Worm (Caenorhabditis elegans): ENCODE measurements around the gene F18C5.5.

- no peak for TF ChIP-seq W03F9.2 (tag; optimal IDR thresholded peaks at IDR 0.05)
- no peak for TF ChIP-seq him-1 (tag; optimal IDR thresholded peaks at IDR 0.05)
- TF ChIP-seq dao-5 (tag; optimal IDR thresholded peaks at IDR 0.05), result no peak
Observed at ce11 chrII:6581236-6581635, 14.7 kb upstream of the F18C5.5 start, which contains the start of gene C56C10.6.

Measured in whole organism, L4/young adult.